Worm (Caenorhabditis elegans): Measurements from ENCODE around the gene crh-1.

DNA sequence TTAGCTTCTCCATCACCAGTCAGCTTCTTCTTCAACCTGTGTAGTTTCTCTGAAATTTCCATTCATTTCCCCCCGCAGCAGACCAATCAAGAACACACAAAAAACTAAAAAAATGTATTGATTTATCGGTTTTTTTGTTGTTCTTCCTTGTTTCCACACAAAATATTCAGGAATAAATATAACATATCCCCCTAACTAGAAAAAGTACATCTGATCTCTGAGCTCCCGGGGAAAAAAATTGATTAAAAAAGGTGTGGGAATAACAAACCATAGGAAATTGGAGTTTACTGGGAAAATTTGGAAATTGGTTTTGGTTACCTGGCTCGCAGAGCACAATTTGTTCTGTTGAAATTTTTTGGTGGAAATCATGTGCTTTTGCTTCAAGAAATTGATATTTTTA lies 37.4 kb downstream of the crh-1 start, which contains the start of gene Y41C4A.22:
- TF ChIP-seq W03F9.2 (tag; optimal IDR thresholded peaks at IDR 0.05) (no peak), him-1 (tag; optimal IDR thresholded peaks at IDR 0.05) (no peak)

All from whole organism, L4/young adult.